Worm (Caenorhabditis elegans): ENCODE results near the gene C06E4.1.

ce11 chrIV:7323904-7324303 is 40.8 kb downstream of the C06E4.1 start:
- no peak for TF ChIP-seq lsy-2 (tag; optimal IDR thresholded peaks at IDR 0.05)
- TF ChIP-seq ztf-11 (tag; optimal IDR thresholded peaks at IDR 0.05): no peak
- no peak for TF ChIP-seq unc-120 (tag; optimal IDR thresholded peaks at IDR 0.05; ENCODE audit: poor library complexity, severe bottlenecking)
- no peak for TF ChIP-seq elt-3 (tag; optimal IDR thresholded peaks at IDR 0.05)
- TF ChIP-seq snpc-4 (tag; optimal IDR thresholded peaks at IDR 0.05): no peak
- TF ChIP-seq lin-32 (GFP tag; optimal IDR thresholded peaks at IDR 0.05): no peak
- no peak for TF ChIP-seq nhr-237 (tag; optimal IDR thresholded peaks at IDR 0.05)
- TF ChIP-seq nhr-12 (tag; optimal IDR thresholded peaks at IDR 0.05): no peak
- TF ChIP-seq sptf-1 (tag; optimal IDR thresholded peaks at IDR 0.05): no peak
- no peak for TF ChIP-seq unc-62 (GFP tag; optimal IDR thresholded peaks at IDR 0.05)
- TF ChIP-seq unc-39 (tag; optimal IDR thresholded peaks at IDR 0.05): no peak
- no peak for TF ChIP-seq elt-1 (tag; optimal IDR thresholded peaks at IDR 0.05; ENCODE audit: borderline replicate concordance, insufficient read depth)
- no peak for TF ChIP-seq pha-4 (tag; optimal IDR thresholded peaks at IDR 0.05)
- TF ChIP-seq lin-13 (tag; optimal IDR thresholded peaks at IDR 0.05): no peak

All from whole organism, mixed stage, embryonic.